Fruit fly (Drosophila melanogaster) whole organism, embryonic: ENCODE results near the gene kis.

ENCODE experiments used
- Antp ChIP-seq: fragments of 200-800 bp; sonication (Bioruptor generic); optimal IDR thresholded peaks from 3 replicates; lab custom pipeline; 2016; ENCODE audit warnings: missing biosample characterization, missing genetic modification characterization
- B-H1 ChIP-seq: fragments of 200-800 bp; sonication (Bioruptor generic); IDR thresholded peaks from 3 replicates; pipeline ENCODE4 v1.3.6; 2022; ENCODE audit warnings: missing biosample characterization, missing genetic modification characterization
- Bdp1 ChIP-seq: fragments of 200-800 bp; sonication (Bioruptor generic); optimal IDR thresholded peaks from 3 replicates; lab custom pipeline; 2016; ENCODE audit warnings: missing biosample characterization, missing genetic modification characterization
- CG10565 ChIP-seq: fragments of 200-800 bp; sonication (Bioruptor generic); optimal IDR thresholded peaks from 3 replicates; lab custom pipeline; 2016; ENCODE audit warnings: missing biosample characterization, mild to moderate bottlenecking, missing genetic modification characterization
- CG10654 ChIP-seq: fragments of 200-800 bp; sonication (Bioruptor generic); optimal IDR thresholded peaks from 2 replicates; lab custom pipeline; 2016; ENCODE audit warnings: missing biosample characterization, missing genetic modification characterization
- CG11504 ChIP-seq: fragments of 200-800 bp; sonication (Bioruptor generic); optimal IDR thresholded peaks from 3 replicates; lab custom pipeline; 2019; ENCODE audit warnings: missing biosample characterization, mild to moderate bottlenecking, missing genetic modification characterization, moderate library complexity
- CG13296 ChIP-seq: fragments of 200-800 bp; sonication (Bioruptor generic); optimal IDR thresholded peaks from 3 replicates; lab custom pipeline; 2018; ENCODE audit warnings: missing biosample characterization, mild to moderate bottlenecking, missing genetic modification characterization
- CG13424 ChIP-seq: fragments of 200-800 bp; sonication (Bioruptor generic); optimal IDR thresholded peaks from 2 replicates; lab custom pipeline; 2019; ENCODE audit warnings: missing biosample characterization, mild to moderate bottlenecking, missing genetic modification characterization, moderate library complexity
- CG17385 ChIP-seq: fragments of 200-800 bp; sonication (Bioruptor generic); optimal IDR thresholded peaks from 3 replicates; lab custom pipeline; 2018; ENCODE audit warnings: missing biosample characterization, mild to moderate bottlenecking, missing genetic modification characterization
- CG17829 ChIP-seq: fragments of 200-800 bp; optimal IDR thresholded peaks from 2 replicates; lab custom pipeline; 2019; ENCODE audit warnings: missing biosample characterization, mild to moderate bottlenecking, missing genetic modification characterization, moderate library complexity
- CG17912 ChIP-seq: fragments of 200-800 bp; sonication (Bioruptor generic); optimal IDR thresholded peaks from 2 replicates; lab custom pipeline; 2018; ENCODE audit warnings: missing biosample characterization, mild to moderate bottlenecking, missing genetic modification characterization
- CG2889 ChIP-seq: fragments of 200-800 bp; sonication (Bioruptor generic); IDR thresholded peaks from 3 replicates; pipeline ENCODE4 v1.3.6; 2022; ENCODE audit warnings: missing biosample characterization, missing genetic modification characterization
- CG3065 ChIP-seq: fragments of 200-800 bp; sonication (Bioruptor generic); optimal IDR thresholded peaks from 2 replicates; lab custom pipeline; 2016; ENCODE audit warnings: missing biosample characterization, missing genetic modification characterization
- CG4328 ChIP-seq: fragments of 200-800 bp; sonication (Bioruptor generic); optimal IDR thresholded peaks from 3 replicates; lab custom pipeline; 2017; ENCODE audit warnings: missing biosample characterization, missing genetic modification reagents, missing genetic modification characterization
- CG4820 ChIP-seq: fragments of 200-800 bp; sonication (Bioruptor generic); optimal IDR thresholded peaks from 3 replicates; lab custom pipeline; 2016; ENCODE audit warnings: missing biosample characterization, missing genetic modification characterization
- CG6689 ChIP-seq: fragments of 200-800 bp; sonication (Bioruptor generic); IDR thresholded peaks from 2 replicates; pipeline ENCODE4 v1.3.6; 2022; ENCODE audit warnings: missing biosample characterization, missing genetic modification characterization
- CG7372 ChIP-seq: fragments of 200-800 bp; sonication (Bioruptor generic); IDR thresholded peaks from 2 replicates; pipeline ENCODE4 v1.3.6; 2022; ENCODE audit warnings: missing biosample characterization, missing genetic modification characterization
- CG7928 ChIP-seq: fragments of 200-800 bp; sonication (Bioruptor generic); optimal IDR thresholded peaks from 2 replicates; lab custom pipeline; 2017; ENCODE audit warnings: missing biosample characterization, mild to moderate bottlenecking, missing genetic modification characterization
- CG9215 ChIP-seq: fragments of 200-800 bp; sonication (Bioruptor generic); IDR thresholded peaks from 2 replicates; pipeline ENCODE4 v1.3.6; 2022; ENCODE audit warnings: missing biosample characterization, missing genetic modification characterization
- CG9727 ChIP-seq: fragments of 200-800 bp; sonication (Bioruptor generic); optimal IDR thresholded peaks from 3 replicates; lab custom pipeline; 2017; ENCODE audit warnings: missing biosample characterization, mild to moderate bottlenecking, missing genetic modification characterization
- CG9797 ChIP-seq: fragments of 200-800 bp; sonication (Bioruptor generic); optimal IDR thresholded peaks from 3 replicates; lab custom pipeline; 2018; ENCODE audit warnings: missing biosample characterization, mild to moderate bottlenecking, missing genetic modification characterization
- Dll ChIP-seq: fragments of 200-800 bp; sonication (Bioruptor generic); IDR thresholded peaks from 4 replicates; pipeline ENCODE4 v1.3.6; 2022; ENCODE audit warnings: missing biosample characterization, missing genetic modification characterization; ENCODE audit not compliant: partially characterized antibody
- Dp ChIP-seq: fragments of 200-800 bp; sonication (Bioruptor generic); optimal IDR thresholded peaks from 2 replicates; lab custom pipeline; 2018; ENCODE audit warnings: missing biosample characterization, mild to moderate bottlenecking, missing genetic modification characterization, moderate library complexity
- Ets97D ChIP-seq: fragments of 200-800 bp; sonication (Bioruptor generic); optimal IDR thresholded peaks from 3 replicates; lab custom pipeline; 2016; ENCODE audit warnings: missing biosample characterization, missing genetic modification characterization
- Mrtf ChIP-seq: fragments of 200-800 bp; sonication (Bioruptor generic); IDR thresholded peaks from 3 replicates; pipeline ENCODE4 v1.3.6; 2022; ENCODE audit warnings: missing biosample characterization, missing genetic modification characterization
- NfI ChIP-seq: fragments of 200-800 bp; sonication (Bioruptor generic); optimal IDR thresholded peaks from 3 replicates; lab custom pipeline; 2018; ENCODE audit warnings: missing biosample characterization, mild to moderate bottlenecking, missing genetic modification characterization, moderate library complexity
- Ravus ChIP-seq: fragments of 200-800 bp; sonication (Bioruptor generic); IDR thresholded peaks from 2 replicates; pipeline ENCODE4 v1.3.6; 2022; ENCODE audit warnings: missing biosample characterization, missing genetic modification characterization
- Rx ChIP-seq: fragments of 200-800 bp; sonication (Bioruptor generic); IDR thresholded peaks from 2 replicates; pipeline ENCODE4 v1.3.6; 2022; ENCODE audit warnings: missing biosample characterization, missing genetic modification characterization
- TFAM ChIP-seq: fragments of 200-800 bp; sonication (Bioruptor generic); optimal IDR thresholded peaks from 2 replicates; lab custom pipeline; 2017; ENCODE audit warnings: missing biosample characterization, missing genetic modification characterization, inconsistent platforms
- YL-1 ChIP-seq: fragments of 200-800 bp; sonication (Bioruptor generic); optimal IDR thresholded peaks from 3 replicates; lab custom pipeline; 2017; ENCODE audit warnings: missing biosample characterization, mild to moderate bottlenecking, missing genetic modification characterization
- amos ChIP-seq: fragments of 200-800 bp; sonication (Bioruptor generic); IDR thresholded peaks from 2 replicates; pipeline ENCODE4 v1.3.6; 2022; ENCODE audit warnings: missing biosample characterization, missing genetic modification characterization; ENCODE audit not compliant: partially characterized antibody
- aop ChIP-seq: fragments of 200-800 bp; sonication (Bioruptor generic); IDR thresholded peaks from 2 replicates; pipeline ENCODE4 v1.3.6; 2022; ENCODE audit warnings: missing biosample characterization, missing genetic modification characterization
- ase ChIP-seq: fragments of 200-800 bp; sonication (Bioruptor generic); IDR thresholded peaks from 3 replicates; pipeline ENCODE4 v1.3.6; 2022; ENCODE audit warnings: missing biosample characterization, missing genetic modification characterization
- az2 ChIP-seq: fragments of 200-800 bp; sonication (Bioruptor generic); optimal IDR thresholded peaks from 3 replicates; lab custom pipeline; 2016; ENCODE audit warnings: missing biosample characterization, missing genetic modification characterization
- cad ChIP-seq: fragments of >200 bp; optimal IDR thresholded peaks from 2 replicates; lab custom pipeline; 2017; ENCODE audit warnings: missing biosample characterization, missing genetic modification characterization
- ci ChIP-seq: fragments of 200-800 bp; sonication (Bioruptor generic); IDR thresholded peaks from 3 replicates; pipeline ENCODE4 v1.3.6; 2022; ENCODE audit warnings: missing biosample characterization, missing genetic modification characterization
- danr ChIP-seq: fragments of 200-800 bp; sonication (Bioruptor generic); IDR thresholded peaks from 2 replicates; pipeline ENCODE4 v1.3.6; 2022; ENCODE audit warnings: missing biosample characterization, missing genetic modification characterization
- disco-r ChIP-seq: fragments of 200-800 bp; sonication (Bioruptor generic); optimal IDR thresholded peaks from 2 replicates; lab custom pipeline; 2016; ENCODE audit warnings: missing biosample characterization, missing genetic modification characterization
- dpn ChIP-seq, 2 experiments: fragments of 200-800 bp; sonication (Bioruptor generic); optimal IDR thresholded peaks; 3 replicates each; lab custom pipeline; 2016; ENCODE audit warnings: missing biosample characterization in 2 of 2, missing genetic modification characterization in 2 of 2
- ind ChIP-seq: fragments of 200-800 bp; sonication (Bioruptor generic); optimal IDR thresholded peaks from 3 replicates; lab custom pipeline; 2016; ENCODE audit warnings: missing biosample characterization, missing genetic modification characterization
- kah ChIP-seq: fragments of 200-800 bp; sonication (Bioruptor generic); optimal IDR thresholded peaks from 2 replicates; lab custom pipeline; 2018; ENCODE audit warnings: missing biosample characterization, mild to moderate bottlenecking, missing genetic modification characterization
- lmd ChIP-seq: fragments of 200-800 bp; sonication (Bioruptor generic); IDR thresholded peaks from 2 replicates; pipeline ENCODE4 v1.3.6; 2022; ENCODE audit warnings: missing biosample characterization, missing genetic modification characterization
- nau ChIP-seq: fragments of 200-800 bp; sonication (Bioruptor generic); optimal IDR thresholded peaks from 3 replicates; lab custom pipeline; 2017; ENCODE audit warnings: missing biosample characterization, mild to moderate bottlenecking, missing genetic modification characterization, missing genetic modification reagents
- odd ChIP-seq: fragments of 200-800 bp; sonication (Bioruptor generic); optimal IDR thresholded peaks from 2 replicates; lab custom pipeline; 2017; ENCODE audit warnings: missing biosample characterization, mild to moderate bottlenecking, missing genetic modification characterization
- onecut ChIP-seq: fragments of 200-800 bp; sonication (Bioruptor generic); IDR thresholded peaks from 2 replicates; pipeline ENCODE4 v1.3.6; 2022; ENCODE audit warnings: missing biosample characterization, missing genetic modification characterization
- otp ChIP-seq: fragments of 200-800 bp; sonication (Bioruptor generic); IDR thresholded peaks from 3 replicates; pipeline ENCODE4, ENCODE4 v1.3.6; 2022; ENCODE audit warnings: missing biosample characterization, missing genetic modification characterization
- pzg ChIP-seq: fragments of 200-800 bp; sonication (Bioruptor generic); optimal IDR thresholded peaks from 3 replicates; lab custom pipeline; 2018; ENCODE audit warnings: missing biosample characterization, mild to moderate bottlenecking, missing genetic modification characterization, moderate library complexity
- stc ChIP-seq: fragments of 200-800 bp; sonication (Bioruptor generic); IDR thresholded peaks from 2 replicates; pipeline ENCODE4 v1.3.6; 2022; ENCODE audit warnings: missing biosample characterization, missing genetic modification characterization
- stwl ChIP-seq: fragments of 200-800 bp; sonication (Bioruptor generic); optimal IDR thresholded peaks from 3 replicates; lab custom pipeline; 2018; ENCODE audit warnings: missing biosample characterization, mild to moderate bottlenecking, missing genetic modification characterization, moderate library complexity
- twi ChIP-seq: fragments of 200-800 bp; optimal IDR thresholded peaks from 2 replicates; lab custom pipeline; 2019; ENCODE audit warnings: missing biosample characterization, mild to moderate bottlenecking, missing genetic modification characterization, moderate library complexity
- unpg ChIP-seq: fragments of 200-800 bp; sonication (Bioruptor generic); optimal IDR thresholded peaks from 3 replicates; lab custom pipeline; 2018; ENCODE audit warnings: missing biosample characterization, mild to moderate bottlenecking, missing genetic modification characterization, moderate library complexity
- wor ChIP-seq: fragments of 200-800 bp; sonication (Bioruptor generic); IDR thresholded peaks from 2 replicates; pipeline ENCODE4 v1.3.6; 2022; ENCODE audit warnings: missing biosample characterization, missing genetic modification characterization
- zfh1 ChIP-seq: fragments of 200-800 bp; sonication (Bioruptor generic); IDR thresholded peaks from 3 replicates; pipeline ENCODE4 v1.3.6; 2022; ENCODE audit warnings: missing biosample characterization, missing genetic modification characterization

Gene kis

DNA sequence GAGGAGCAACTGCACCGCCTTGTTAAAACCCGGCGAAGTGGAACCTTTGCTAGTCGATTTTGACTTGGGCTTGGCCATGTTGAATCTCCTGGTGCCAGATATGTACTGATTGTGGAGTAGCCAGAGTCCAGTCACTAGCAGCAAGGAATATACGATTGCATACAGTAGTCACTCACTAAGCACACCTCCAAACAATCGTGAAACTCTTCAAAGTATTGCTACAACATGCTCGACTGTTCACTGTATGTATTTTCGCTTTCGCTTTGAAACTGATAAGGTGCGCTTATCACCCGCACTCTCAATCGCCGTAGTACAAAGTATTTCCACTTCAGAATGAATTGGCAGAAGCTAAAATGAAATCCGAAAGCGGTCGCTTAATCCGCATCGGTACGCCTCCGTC is 35.8 kb upstream of the kis start (continued):
- TF ChIP-seq nau (GFP tag; lab: Kevin White, UChicago) (peak; percentile 44), pzg (GFP tag; lab: Kevin White, UChicago) (peak; percentile 22), ase (peak; percentile 70; the same call in 2 of the 3 replicates), unpg (peak; percentile 63), CG2889 (GFP tag; lab: Robert Waterston, UW) (peak; percentile 23; the same call in 1 of the 3 replicates), ci (GFP tag; lab: Robert Waterston, UW) (peak; percentile 78), otp (GFP tag; lab: Robert Waterston, UW) (peak; percentile 64), danr (GFP tag; lab: Robert Waterston, UW) (0 out of 2 replicates have a peak, but pooled peaks have one; percentile 29), CG17912 (peak; percentile 40), CG13424 (tag; lab: Kevin White, UChicago) (peak; percentile 57), CG17385 (GFP tag; lab: Kevin White, UChicago) (peak; percentile 70), YL-1 (GFP tag; lab: Kevin White, UChicago) (no peak), CG4820 (GFP tag; lab: Kevin White, UChicago) (peak; percentile 37), onecut (GFP tag; lab: Robert Waterston, UW) (peak; percentile 70), Mrtf (GFP tag; lab: Robert Waterston, UW) (peak; percentile 71; the same call in 2 of the 3 replicates), wor (GFP tag; lab: Robert Waterston, UW) (no peak), CG13296 (peak; percentile 62), CG4328 (GFP tag; lab: Kevin White, UChicago) (peak; percentile 58), CG11504 (tag; lab: Kevin White, UChicago) (peak; percentile 56), twi (no peak), aop (GFP tag; lab: Robert Waterston, UW) (peak; percentile 66), CG10565 (GFP tag; lab: Kevin White, UChicago) (no peak), Ravus (GFP tag; lab: Robert Waterston, UW) (no peak), Rx (GFP tag; lab: Robert Waterston, UW) (peak; percentile 63; the same call in 1 of the 2 replicates), Antp (GFP tag; lab: Kevin White, UChicago) (peak; percentile 86), Dll (GFP tag; lab: Robert Waterston, UW) (no peak), CG9215 (GFP tag; lab: Robert Waterston, UW) (0 out of 2 replicates have a peak, but pooled peaks have one; percentile 36), Bdp1 (GFP tag; lab: Kevin White, UChicago) (no peak), Ets97D (peak; percentile 20), disco-r (GFP tag; lab: Kevin White, UChicago) (no peak), TFAM (no peak), Dp (GFP tag; lab: Kevin White, UChicago) (no peak), ind (peak; percentile 78), CG3065 (GFP tag; lab: Kevin White, UChicago) (no peak), zfh1 (GFP tag; lab: Robert Waterston, UW) (peak; percentile 67; the same call in 2 of the 3 replicates), CG7928 (peak; percentile 31), lmd (GFP tag; lab: Robert Waterston, UW) (peak; percentile 77)

DNA sequence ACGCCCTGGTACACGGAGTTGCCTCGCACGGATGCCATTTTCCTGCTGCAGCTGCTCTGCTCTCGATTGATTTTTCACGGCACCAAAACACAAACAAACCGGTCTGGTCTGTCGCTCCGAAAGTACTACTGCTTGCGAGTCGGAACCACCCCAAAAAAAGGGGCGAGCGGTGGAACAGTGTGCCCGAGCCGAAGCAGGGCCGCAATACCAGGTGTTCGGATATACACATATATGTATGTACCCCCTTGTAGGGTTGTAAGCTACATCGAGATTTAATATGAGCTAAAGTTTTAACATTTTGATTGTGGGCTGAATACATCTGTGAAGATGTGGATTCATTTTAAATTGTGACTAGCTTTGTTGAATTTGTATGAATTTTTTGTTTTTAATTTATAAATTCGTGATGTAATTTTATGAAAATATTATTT is 35.0 kb upstream of the kis start:
- TF ChIP-seq az2 (GFP tag; lab: Kevin White, UChicago): peak; percentile 42
- TF ChIP-seq stc (GFP tag; lab: Robert Waterston, UW): 0 out of 2 replicates have a peak, but pooled peaks have one; percentile 64
- TF ChIP-seq CG6689: peak; percentile 83
- TF ChIP-seq odd (GFP tag; lab: Kevin White, UChicago): peak; percentile 43
- TF ChIP-seq cad (GFP tag; lab: Kevin White, UChicago): no peak
- TF ChIP-seq kah (GFP tag; lab: Kevin White, UChicago): peak; percentile 27
- peak; percentile 18; the same call in 1 of the 2 replicates for TF ChIP-seq CG7372 (GFP tag; lab: Robert Waterston, UW)
- TF ChIP-seq amos (GFP tag; lab: Robert Waterston, UW): peak; percentile 37; the same call in 1 of the 2 replicates
- TF ChIP-seq stwl: peak; percentile 77
- peak; percentile 54 for TF ChIP-seq NfI
- TF ChIP-seq CG9797 (GFP tag; lab: Kevin White, UChicago): peak; percentile 93
- peak; percentile 53 for TF ChIP-seq CG9727 (GFP tag; lab: Kevin White, UChicago)
- no peak for TF ChIP-seq CG10654 (GFP tag; lab: Kevin White, UChicago)
- peak; percentile 24 to 32 for TF ChIP-seq dpn (GFP tag; optimal IDR thresholded peaks at IDR 0.05; lab: Kevin White, UChicago)
- no peak for TF ChIP-seq B-H1 (GFP tag; lab: Robert Waterston, UW)
- TF ChIP-seq CG17829 (tag; lab: Kevin White, UChicago): peak; percentile 63
